Worm (Caenorhabditis elegans) whole organism, early embryonic: ENCODE data around the gene acr-12.

Experiments
- B0310.2 ChIP-seq: sonication (generic microtip); optimal IDR thresholded peaks from 2 replicates; lab custom pipeline; 2016; ENCODE audit warnings: mild to moderate bottlenecking, missing genetic modification characterization, missing compliant biosample characterization
- F13C5.2 ChIP-seq: sonication (generic microtip); optimal IDR thresholded peaks from 2 replicates; lab custom pipeline; 2017; ENCODE audit warnings: mild to moderate bottlenecking, missing genetic modification characterization, inconsistent platforms, missing compliant biosample characterization
- aly-1 ChIP-seq: sonication (generic microtip); optimal IDR thresholded peaks from 2 replicates; lab custom pipeline; 2016; ENCODE audit warnings: missing genetic modification characterization, missing compliant biosample characterization
- ama-1 ChIP-seq: fragments of 150-350 bp; optimal IDR thresholded peaks from 2 replicates; lab custom pipeline; 2014
- ceh-13 ChIP-seq: fragments of 200-800 bp; sonication (Bioruptor generic); optimal IDR thresholded peaks from 2 replicates; lab custom pipeline; 2018; ENCODE audit warnings: mild to moderate bottlenecking, missing genetic modification characterization, missing compliant biosample characterization
- ceh-36 ChIP-seq: sonication (generic microtip); optimal IDR thresholded peaks from 2 replicates; lab custom pipeline; 2016; ENCODE audit warnings: missing genetic modification characterization, inconsistent platforms, missing compliant biosample characterization
- ets-7 ChIP-seq: sonication (generic microtip); optimal IDR thresholded peaks from 2 replicates; lab custom pipeline; 2016; ENCODE audit warnings: missing genotype, missing genetic modification characterization, missing compliant biosample characterization
- flt-1 ChIP-seq: fragments of 200-800 bp; sonication (Bioruptor generic); IDR thresholded peaks from 2 replicates; pipeline ENCODE4 v1.3.6; 2022; ENCODE audit warnings: missing genetic modification characterization, missing compliant biosample characterization
- hmbx-1 ChIP-seq: sonication (generic microtip); optimal IDR thresholded peaks from 2 replicates; lab custom pipeline; 2016; ENCODE audit warnings: mild to moderate bottlenecking, missing genetic modification characterization, missing compliant biosample characterization
- hmg-4 ChIP-seq: fragments of 200-800 bp; sonication (Bioruptor generic); optimal IDR thresholded peaks from 2 replicates; lab custom pipeline; 2018; ENCODE audit warnings: mild to moderate bottlenecking, missing genetic modification characterization, missing compliant biosample characterization
- hnd-1 ChIP-seq: sonication (generic microtip); optimal IDR thresholded peaks from 2 replicates; lab custom pipeline; 2016; ENCODE audit warnings: missing genetic modification characterization, missing compliant biosample characterization
- pes-1 ChIP-seq: fragments of 200-800 bp; sonication (Bioruptor generic); IDR thresholded peaks from 2 replicates; pipeline ENCODE4 v1.3.6; 2022; ENCODE audit warnings: missing genetic modification reagents, missing genetic modification characterization, missing compliant biosample characterization
- scrt-1 ChIP-seq: fragments of 200-800 bp; sonication (Bioruptor generic); IDR thresholded peaks from 2 replicates; pipeline ENCODE4 v1.3.6; 2022; ENCODE audit warnings: missing genetic modification characterization, missing compliant biosample characterization
- sea-1 ChIP-seq: fragments of 200-800 bp; sonication (Bioruptor generic); conservative IDR thresholded peaks from 2 replicates; pipeline ENCODE4 v1.3.6; 2022; ENCODE audit warnings: missing genetic modification characterization, missing compliant biosample characterization
- tbx-11 ChIP-seq: fragments of 200-800 bp; sonication (Bioruptor generic); IDR thresholded peaks from 2 replicates; pipeline ENCODE4 v1.3.6; 2022; ENCODE audit warnings: missing genetic modification characterization, missing compliant biosample characterization
- tbx-37 ChIP-seq: fragments of 200-800 bp; sonication (Bioruptor generic); conservative IDR thresholded peaks from 2 replicates; pipeline ENCODE4 v1.3.6; 2022; ENCODE audit warnings: missing genetic modification reagents, missing genetic modification characterization, missing compliant biosample characterization
- tra-4 ChIP-seq: sonication (generic microtip); optimal IDR thresholded peaks from 2 replicates; lab custom pipeline; 2017; ENCODE audit warnings: missing genetic modification characterization, missing compliant biosample characterization

acr-12 gene

DNA sequence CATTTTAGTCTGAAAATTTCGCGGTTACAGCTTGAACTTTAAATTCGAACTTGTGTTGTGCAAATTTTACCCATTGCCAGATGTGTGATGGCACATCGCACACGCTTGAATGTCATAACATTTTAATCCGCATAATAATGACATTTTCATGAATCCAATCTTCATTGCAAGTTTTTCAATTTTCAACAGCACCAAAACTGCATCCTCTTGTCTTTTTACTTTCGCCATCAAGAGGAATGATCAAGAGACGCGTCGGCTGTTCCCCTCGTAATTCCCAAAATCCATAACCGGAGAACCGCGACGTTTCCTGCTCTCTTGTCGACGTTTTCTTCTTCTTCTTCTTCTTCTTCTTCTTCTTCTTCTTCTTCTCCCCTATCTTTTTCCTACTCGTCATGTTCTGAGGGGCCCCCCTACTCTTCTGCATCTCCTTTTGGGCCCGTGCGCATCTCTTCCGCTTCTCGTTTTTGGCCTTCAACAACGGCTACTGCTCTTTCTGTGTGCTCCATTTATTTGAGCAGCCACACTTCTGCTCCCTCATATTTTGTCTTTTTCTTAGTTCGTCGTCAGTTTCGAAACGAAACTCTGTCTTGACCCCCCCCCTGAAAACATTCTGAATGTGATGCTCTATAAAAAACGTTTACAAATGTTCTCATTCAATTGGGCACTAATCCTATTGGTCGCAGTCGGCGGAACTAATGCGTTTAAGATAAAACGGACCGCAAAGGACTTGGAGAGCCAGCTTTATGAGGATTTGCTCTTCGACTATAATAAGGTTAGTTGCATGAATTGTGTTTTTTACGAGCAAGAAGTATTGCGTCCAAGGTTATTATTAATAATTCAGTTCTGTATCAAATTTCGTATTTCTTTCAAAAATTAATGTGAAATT is at the start of gene acr-12:
acr-12 (plus strand) TSS at position 430 of the 886 bp plus-strand sequence.
- TF ChIP-seq flt-1 (GFP tag; lab: Robert Waterston, UW) (no peak), tbx-37 (GFP tag; lab: Robert Waterston, UW) (no peak), ceh-36 (no peak), aly-1 (tag; lab: Kevin White, UChicago) (no peak), B0310.2 (no peak), hmg-4 (GFP tag; lab: Kevin White, UChicago) (peak; percentile 16)

DNA sequence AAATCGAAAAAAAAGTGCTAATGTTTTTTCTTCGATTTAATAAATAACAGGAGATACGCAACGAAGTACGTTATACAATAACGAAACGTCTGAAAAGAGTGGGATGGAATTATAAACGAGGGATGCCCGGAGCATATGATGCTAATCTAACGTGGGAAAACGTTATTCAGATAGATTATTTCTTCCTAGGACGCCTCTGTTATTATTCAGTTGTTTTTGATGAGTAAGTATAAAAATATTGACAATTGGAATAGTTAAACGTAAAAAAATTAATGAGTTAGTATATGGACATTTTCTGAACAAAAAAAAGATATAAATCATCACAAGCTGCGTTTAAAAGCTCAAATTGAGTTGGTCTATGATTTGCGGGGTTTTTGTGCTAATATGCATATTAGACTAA is 47.8 kb upstream of the acr-12 start, which contains the start of gene srd-51:
srd-51 (minus strand) TSS at position 101 of the 400 bp plus-strand sequence.
- TF ChIP-seq ama-1 (no peak), F13C5.2 (tag; lab: Kevin White, UChicago) (no peak), hnd-1 (no peak), hmg-4 (GFP tag; lab: Kevin White, UChicago) (no peak), B0310.2 (no peak), hmbx-1 (tag; lab: Kevin White, UChicago) (no peak), ceh-13 (no peak), ets-7 (tag; lab: Kevin White, UChicago) (no peak), pes-1 (no peak), tbx-37 (GFP tag; lab: Robert Waterston, UW) (no peak), sea-1 (no peak)

DNA sequence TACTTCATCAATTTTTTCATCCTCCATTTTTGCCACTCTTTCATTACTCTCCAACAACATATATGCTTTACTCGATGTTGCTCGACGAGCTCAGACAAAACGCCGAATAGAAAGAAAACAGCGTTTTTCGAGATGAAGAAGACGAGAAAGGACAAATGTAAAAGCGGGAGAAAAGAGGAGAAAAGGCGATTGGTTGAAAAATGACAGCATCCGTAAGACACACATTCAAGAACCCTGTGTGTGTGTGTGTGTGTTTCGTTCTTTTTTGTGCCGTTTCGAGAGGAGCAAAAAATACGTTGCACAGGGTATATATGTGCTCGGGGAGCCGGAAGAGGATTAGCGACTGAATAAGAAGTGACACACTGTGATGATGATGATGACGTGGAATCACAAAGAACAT is 38.9 kb upstream of the acr-12 start:
- TF ChIP-seq tbx-11 (GFP tag; lab: Robert Waterston, UW) (no peak), ceh-13 (no peak), tra-4 (tag; lab: Kevin White, UChicago) (no peak), hmg-4 (GFP tag; lab: Kevin White, UChicago) (no peak), pes-1 (no peak), flt-1 (GFP tag; lab: Robert Waterston, UW) (no peak)

DNA sequence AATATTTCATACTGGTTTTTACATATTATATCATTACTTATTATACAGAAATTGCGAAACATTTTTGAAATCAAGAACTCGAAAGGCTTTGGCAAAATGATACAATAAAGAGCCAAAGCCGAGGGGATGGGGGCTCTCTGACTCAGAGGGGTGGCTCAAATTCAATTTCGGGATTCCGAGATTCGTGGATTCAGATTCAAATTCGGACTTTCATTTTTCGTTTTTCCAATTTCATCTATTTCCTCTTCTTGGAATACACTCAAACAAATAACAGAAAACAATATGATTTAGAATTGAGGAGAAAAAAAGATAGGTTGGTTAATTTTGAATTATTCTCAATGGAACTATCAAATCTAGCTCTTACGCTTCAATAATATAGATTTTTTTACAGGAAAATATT is 33.6 kb upstream of the acr-12 start:
- TF ChIP-seq aly-1 (tag; lab: Kevin White, UChicago), result no peak
- TF ChIP-seq ceh-36, result no peak
- TF ChIP-seq tra-4 (tag; lab: Kevin White, UChicago), result no peak
- no peak for TF ChIP-seq pes-1
- no peak for TF ChIP-seq ceh-13
- no peak for TF ChIP-seq B0310.2
- no peak for TF ChIP-seq hmbx-1 (tag; lab: Kevin White, UChicago)
- no peak for TF ChIP-seq ama-1
- no peak for TF ChIP-seq hmg-4 (GFP tag; lab: Kevin White, UChicago)
- no peak for TF ChIP-seq tbx-37 (GFP tag; lab: Robert Waterston, UW)
- TF ChIP-seq scrt-1 (GFP tag; lab: Robert Waterston, UW), result no peak
- TF ChIP-seq F13C5.2 (tag; lab: Kevin White, UChicago), result no peak
- no peak for TF ChIP-seq flt-1 (GFP tag; lab: Robert Waterston, UW)
- no peak for TF ChIP-seq ets-7 (tag; lab: Kevin White, UChicago)
- no peak for TF ChIP-seq sea-1
- TF ChIP-seq hnd-1, result no peak
- TF ChIP-seq tbx-11 (GFP tag; lab: Robert Waterston, UW), result no peak

DNA sequence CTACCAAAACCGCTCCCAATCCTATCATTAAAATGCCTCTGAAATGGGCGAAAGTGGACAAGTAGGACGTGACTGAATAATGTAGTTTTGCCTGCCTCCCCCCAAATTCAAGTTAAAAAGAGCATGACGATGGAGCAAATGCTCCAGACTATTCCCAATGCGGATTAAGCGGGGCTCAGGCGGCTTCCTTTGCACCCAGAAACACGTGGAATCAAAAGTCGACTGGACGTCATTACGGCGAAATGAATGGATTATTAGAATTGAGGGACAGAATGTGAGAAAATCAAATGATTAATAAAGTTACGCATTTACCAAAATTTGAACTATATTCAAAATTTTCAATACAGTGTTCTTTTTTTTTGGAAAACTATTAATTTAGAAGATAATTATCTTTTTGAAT is 32.7 kb upstream of the acr-12 start:
- TF ChIP-seq ceh-13 (no peak), sea-1 (no peak), flt-1 (GFP tag; lab: Robert Waterston, UW) (no peak), ceh-36 (no peak), tra-4 (tag; lab: Kevin White, UChicago) (no peak), hmbx-1 (tag; lab: Kevin White, UChicago) (no peak)

DNA sequence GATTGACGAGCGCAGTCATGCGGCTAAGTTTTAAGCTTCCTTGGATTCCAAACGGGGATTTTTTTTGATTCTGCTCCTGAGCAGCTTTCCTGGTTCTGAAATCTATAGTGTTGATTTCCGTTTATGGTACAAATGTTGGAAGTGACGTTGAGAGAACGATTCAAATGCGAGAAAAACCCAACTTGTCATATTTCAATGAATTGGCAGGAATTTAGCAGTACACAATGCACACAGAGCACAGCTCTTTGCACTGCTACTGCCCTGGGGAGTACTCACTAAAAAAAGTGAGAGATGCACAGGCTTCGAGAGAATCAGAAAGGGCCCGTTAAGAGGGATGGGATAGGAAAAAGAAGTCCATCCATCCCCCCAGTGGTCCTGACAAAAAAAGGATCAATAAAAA is 32.1 kb upstream of the acr-12 start, which contains the start of gene sad-1:
sad-1 (minus strand) TSS at position 101 of the 400 bp plus-strand sequence.
- TF ChIP-seq ceh-36 (no peak), sea-1 (no peak), flt-1 (GFP tag; lab: Robert Waterston, UW) (no peak), F13C5.2 (tag; lab: Kevin White, UChicago) (no peak), hmg-4 (GFP tag; lab: Kevin White, UChicago) (no peak), ceh-13 (no peak), ama-1 (no peak), hnd-1 (no peak), ets-7 (tag; lab: Kevin White, UChicago) (no peak), hmbx-1 (tag; lab: Kevin White, UChicago) (no peak), pes-1 (no peak), tra-4 (tag; lab: Kevin White, UChicago) (no peak), tbx-11 (GFP tag; lab: Robert Waterston, UW) (no peak), B0310.2 (no peak), tbx-37 (GFP tag; lab: Robert Waterston, UW) (no peak), scrt-1 (GFP tag; lab: Robert Waterston, UW) (no peak), aly-1 (tag; lab: Kevin White, UChicago) (no peak)

DNA sequence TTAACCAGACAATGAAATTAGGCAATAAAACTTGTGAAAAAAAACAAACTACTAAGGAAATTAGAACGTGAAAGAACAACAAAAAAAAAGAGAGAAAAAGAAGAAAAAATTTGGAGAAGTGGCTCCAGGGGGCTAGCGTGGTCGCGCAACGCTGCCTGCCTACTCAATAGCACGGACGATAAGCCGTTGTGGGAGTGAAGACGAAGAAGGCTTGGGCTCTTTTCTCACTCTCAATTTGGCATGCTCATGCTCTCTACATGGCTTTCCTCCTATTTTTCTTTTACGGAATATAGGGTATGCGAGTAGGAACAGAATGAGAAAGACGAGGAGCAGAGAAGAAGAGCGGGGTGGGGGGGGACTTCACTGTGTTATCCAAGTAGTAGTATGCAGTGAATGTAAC is 30.4 kb upstream of the acr-12 start:
- TF ChIP-seq aly-1 (tag; lab: Kevin White, UChicago), result no peak
- no peak for TF ChIP-seq sea-1
- TF ChIP-seq flt-1 (GFP tag; lab: Robert Waterston, UW), result no peak
- peak; percentile 39 for TF ChIP-seq F13C5.2 (tag; lab: Kevin White, UChicago)
- TF ChIP-seq ama-1, result no peak
- TF ChIP-seq tbx-37 (GFP tag; lab: Robert Waterston, UW), result no peak
- no peak for TF ChIP-seq tra-4 (tag; lab: Kevin White, UChicago)
- peak; percentile 34 for TF ChIP-seq hmg-4 (GFP tag; lab: Kevin White, UChicago)
- TF ChIP-seq tbx-11 (GFP tag; lab: Robert Waterston, UW), result no peak

DNA sequence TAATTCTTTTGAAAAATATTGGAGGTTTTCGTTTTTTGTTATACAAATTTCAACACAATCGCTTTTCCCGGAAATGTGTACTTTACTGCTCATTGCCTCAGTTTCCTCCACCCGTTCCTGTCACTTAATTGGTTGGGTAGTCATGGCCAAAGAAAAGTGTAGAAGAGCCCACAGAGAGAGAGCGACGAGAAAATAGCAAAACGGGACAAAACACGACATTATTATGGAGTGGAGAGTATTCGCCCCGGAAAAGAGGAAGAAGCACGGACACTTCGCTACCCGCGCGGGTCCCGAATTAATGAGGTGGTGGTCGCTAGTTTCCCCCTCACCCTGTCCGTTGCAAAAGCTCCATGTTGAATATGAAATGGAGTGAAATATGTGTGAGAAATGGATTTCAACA is 28.8 kb upstream of the acr-12 start:
- no peak for TF ChIP-seq scrt-1 (GFP tag; lab: Robert Waterston, UW)
- no peak for TF ChIP-seq ceh-13
- TF ChIP-seq tbx-11 (GFP tag; lab: Robert Waterston, UW), result no peak
- TF ChIP-seq hmbx-1 (tag; lab: Kevin White, UChicago), result no peak
- peak; percentile 25 for TF ChIP-seq hmg-4 (GFP tag; lab: Kevin White, UChicago)
- no peak for TF ChIP-seq flt-1 (GFP tag; lab: Robert Waterston, UW)
- no peak for TF ChIP-seq pes-1
- no peak for TF ChIP-seq hnd-1
